Worm (Caenorhabditis elegans) whole organism, young adult: ENCODE results near the gene F55B12.10.
A peak's percentile ranks its signal among the peaks of the same experiment; 100 is the strongest.

Source experiments
- B0019.2 ChIP-seq: fragments of 200-800 bp; sonication (Bioruptor generic); conservative IDR thresholded peaks from 2 replicates; pipeline ENCODE4 v1.3.6; 2022; ENCODE audit warnings: missing genetic modification reagents, missing genetic modification characterization, missing compliant biosample characterization
- B0261.1 ChIP-seq: sonication (generic microtip); optimal IDR thresholded peaks from 2 replicates; lab custom pipeline; 2016; ENCODE audit warnings: mild to moderate bottlenecking, missing genetic modification characterization, moderate library complexity, missing compliant biosample characterization
- C17E4.6 ChIP-seq: fragments of 200-800 bp; sonication (Bioruptor generic); IDR thresholded peaks from 2 replicates; pipeline ENCODE4 v1.3.6; 2022; ENCODE audit warnings: missing genetic modification reagents, missing genetic modification characterization, missing compliant biosample characterization
- F22D6.2 ChIP-seq: sonication (generic microtip); optimal IDR thresholded peaks from 2 replicates; lab custom pipeline; 2016; ENCODE audit warnings: mild to moderate bottlenecking, missing genetic modification characterization, missing compliant biosample characterization
- F57C9.4 ChIP-seq: sonication (generic microtip); optimal IDR thresholded peaks from 2 replicates; lab custom pipeline; 2017; ENCODE audit warnings: mild to moderate bottlenecking, missing genetic modification characterization, missing compliant biosample characterization
- K11D2.4 ChIP-seq: fragments of 200-800 bp; sonication (Bioruptor generic); IDR thresholded peaks from 2 replicates; pipeline ENCODE4 v1.3.6; 2022; ENCODE audit warnings: missing genetic modification reagents, missing genetic modification characterization, missing compliant biosample characterization
- athp-1 ChIP-seq: sonication (generic microtip); optimal IDR thresholded peaks from 2 replicates; lab custom pipeline; 2017; ENCODE audit warnings: mild to moderate bottlenecking, missing genetic modification characterization, missing compliant biosample characterization
- ceh-100 ChIP-seq: fragments of 200-800 bp; sonication (Bioruptor generic); IDR thresholded peaks from 2 replicates; pipeline ENCODE4 v1.3.6; 2022; ENCODE audit warnings: missing genetic modification reagents, missing genetic modification characterization, missing compliant biosample characterization
- ceh-58 ChIP-seq: fragments of 200-800 bp; sonication (Bioruptor generic); IDR thresholded peaks from 2 replicates; pipeline ENCODE4 v1.3.6; 2022; ENCODE audit warnings: missing genetic modification characterization, missing compliant biosample characterization
- ceh-79 ChIP-seq: sonication (generic microtip); optimal IDR thresholded peaks from 2 replicates; lab custom pipeline; 2017; ENCODE audit warnings: mild to moderate bottlenecking, missing genetic modification characterization, missing compliant biosample characterization
- ceh-91 ChIP-seq: fragments of 200-800 bp; sonication (Bioruptor generic); IDR thresholded peaks from 2 replicates; pipeline ENCODE4 v1.3.6; 2022; ENCODE audit warnings: missing genetic modification reagents, missing genetic modification characterization, missing compliant biosample characterization
- die-1 ChIP-seq: sonication (generic microtip); optimal IDR thresholded peaks from 2 replicates; lab custom pipeline; 2016; ENCODE audit warnings: missing genotype, mild to moderate bottlenecking, missing genetic modification characterization, missing compliant biosample characterization
- dox-1 ChIP-seq: fragments of 200-800 bp; sonication (Bioruptor generic); IDR thresholded peaks from 2 replicates; pipeline ENCODE4 v1.3.6; 2022; ENCODE audit warnings: missing genetic modification reagents, missing genetic modification characterization, missing compliant biosample characterization
- dpff-1 ChIP-seq: sonication (generic microtip); optimal IDR thresholded peaks from 2 replicates; lab custom pipeline; 2017; ENCODE audit warnings: mild to moderate bottlenecking, missing genetic modification characterization, missing compliant biosample characterization
- dpl-1 ChIP-seq: fragments of 150-350 bp; optimal IDR thresholded peaks from 2 replicates; lab custom pipeline; 2014; ENCODE audit warnings: missing biosample characterization, missing genetic modification reagents, missing genetic modification characterization
- egl-44 ChIP-seq: fragments of 200-800 bp; sonication (Bioruptor generic); IDR thresholded peaks from 2 replicates; pipeline ENCODE4 v1.3.6; 2022; ENCODE audit warnings: missing genetic modification reagents, missing genetic modification characterization, missing compliant biosample characterization
- egrh-3 ChIP-seq: fragments of 200-800 bp; sonication (Bioruptor generic); IDR thresholded peaks from 2 replicates; pipeline ENCODE4 v1.3.6; 2022; ENCODE audit warnings: missing genetic modification reagents, missing genetic modification characterization, missing compliant biosample characterization
- hlh-26 ChIP-seq: fragments of 200-800 bp; sonication (Bioruptor generic); conservative IDR thresholded peaks from 2 replicates; pipeline ENCODE4 v1.3.6; 2022; ENCODE audit warnings: missing genetic modification reagents, missing genetic modification characterization, missing compliant biosample characterization
- hmg-1.2 ChIP-seq: fragments of 200-800 bp; sonication (Bioruptor generic); IDR thresholded peaks from 2 replicates; pipeline ENCODE4 v1.3.6; 2022; ENCODE audit warnings: missing genetic modification reagents, missing genetic modification characterization, missing compliant biosample characterization
- let-526 ChIP-seq: fragments of 200-800 bp; sonication (Bioruptor generic); IDR thresholded peaks from 2 replicates; pipeline ENCODE4 v1.3.6; 2022; ENCODE audit warnings: missing genetic modification reagents, missing genetic modification characterization, missing compliant biosample characterization
- lin-35 ChIP-seq, 3 experiments: fragments of 150-350 bp in 2 of 3; sonication (generic microtip) in 1 of 3; optimal IDR thresholded peaks; 2 replicates each; lab custom pipeline; 2014 to 2018; ENCODE audit warnings: missing biosample characterization in 3 of 3, missing genetic modification characterization in 3 of 3, missing genetic modification reagents in 3 of 3
- madf-10 ChIP-seq: sonication (generic microtip); optimal IDR thresholded peaks from 2 replicates; lab custom pipeline; 2016; ENCODE audit warnings: mild to moderate bottlenecking, missing genetic modification characterization, missing compliant biosample characterization
- madf-6 ChIP-seq: fragments of 200-800 bp; sonication (Bioruptor generic); IDR thresholded peaks from 2 replicates; pipeline ENCODE4 v1.3.6; 2022; ENCODE audit warnings: missing genetic modification reagents, missing genetic modification characterization, missing compliant biosample characterization
- mcd-1 ChIP-seq: fragments of 200-800 bp; sonication (Bioruptor generic); IDR thresholded peaks from 2 replicates; pipeline ENCODE4 v1.3.6; 2022; ENCODE audit warnings: missing genetic modification reagents, missing genetic modification characterization, missing compliant biosample characterization
- mes-4 ChIP-seq: sonication (generic microtip); optimal IDR thresholded peaks from 2 replicates; lab custom pipeline; 2016; ENCODE audit warnings: missing genotype, missing genetic modification characterization, missing compliant biosample characterization
- nfya-1 ChIP-seq: sonication (generic microtip); optimal IDR thresholded peaks from 2 replicates; lab custom pipeline; 2017; ENCODE audit warnings: antibody characterized with exemption, missing compliant biosample characterization, missing genetic modification characterization, borderline replicate concordance; ENCODE audit not compliant: insufficient read depth
- nhr-80 ChIP-seq: sonication (generic microtip); optimal IDR thresholded peaks from 2 replicates; lab custom pipeline; 2016; ENCODE audit warnings: missing genetic modification characterization, missing compliant biosample characterization
- nhr-90 ChIP-seq: sonication (generic microtip); optimal IDR thresholded peaks from 2 replicates; lab custom pipeline; 2016; ENCODE audit warnings: missing genotype, mild to moderate bottlenecking, missing genetic modification characterization, missing compliant biosample characterization
- rec-8 ChIP-seq, 2 experiments: sonication (generic microtip); optimal IDR thresholded peaks; 2 replicates each; lab custom pipeline; 2016; ENCODE audit warnings: mild to moderate bottlenecking in 2 of 2, missing genetic modification characterization in 2 of 2, missing genetic modification reagents in 2 of 2, missing genotype in 2 of 2, missing biosample characterization in 1 of 2, missing compliant biosample characterization in 1 of 2, moderate library complexity in 1 of 2
- repo-1 ChIP-seq: sonication (generic microtip); optimal IDR thresholded peaks from 2 replicates; lab custom pipeline; 2017; ENCODE audit warnings: mild to moderate bottlenecking, missing genetic modification characterization, missing compliant biosample characterization
- snpc-1.3 ChIP-seq: sonication (generic microtip); optimal IDR thresholded peaks from 2 replicates; lab custom pipeline; 2017; ENCODE audit warnings: missing genetic modification characterization, mild to moderate bottlenecking, missing compliant biosample characterization, antibody characterized with exemption, moderate library complexity, missing genotype, missing genetic modification reagents; ENCODE audit not compliant: insufficient read depth
- sptf-2 ChIP-seq: fragments of 200-800 bp; sonication (Bioruptor generic); optimal IDR thresholded peaks from 2 replicates; lab custom pipeline; 2018; ENCODE audit warnings: mild to moderate bottlenecking, missing genetic modification characterization, missing compliant biosample characterization
- tbp1 ChIP-seq: fragments of 200-800 bp; sonication (Bioruptor generic); optimal IDR thresholded peaks from 2 replicates; lab custom pipeline; 2018; ENCODE audit warnings: mild to moderate bottlenecking, missing genetic modification characterization, missing compliant biosample characterization
- xnd-1 ChIP-seq: sonication (generic microtip); optimal IDR thresholded peaks from 2 replicates; lab custom pipeline; 2016; ENCODE audit warnings: missing genotype, missing genetic modification reagents, missing genetic modification characterization, missing compliant biosample characterization
- ztf-6 ChIP-seq: fragments of 200-800 bp; sonication (Bioruptor generic); IDR thresholded peaks from 2 replicates; pipeline ENCODE4 v1.3.6; 2022; ENCODE audit warnings: missing genetic modification reagents, missing genetic modification characterization, missing compliant biosample characterization

Gene F55B12.10

ce11 chrV:13808462-13808867, 31.1 kb upstream of the F55B12.10 start (continued):
- TF ChIP-seq madf-10 (tag; lab: Kevin White, UChicago) (no peak), nhr-80 (tag; lab: Kevin White, UChicago) (peak; percentile 67), rec-8 (tag; optimal IDR thresholded peaks at IDR 0.05; lab: Kevin White, UChicago) (no peak), F22D6.2 (tag; lab: Kevin White, UChicago) (no peak), F57C9.4 (no peak)

- TF ChIP-seq hlh-26 (GFP tag; lab: Robert Waterston, UW): no peak
- no peak for TF ChIP-seq ceh-58 (GFP tag; lab: Robert Waterston, UW)
- TF ChIP-seq hmg-1.2: no peak
- TF ChIP-seq lin-35 (GFP tag; optimal IDR thresholded peaks at IDR 0.05; lab: Kevin White, UChicago): no peak
- no peak for TF ChIP-seq C17E4.6 (GFP tag; lab: Robert Waterston, UW)
- TF ChIP-seq repo-1 (tag; lab: Kevin White, UChicago): no peak
- no peak for TF ChIP-seq K11D2.4 (GFP tag; lab: Robert Waterston, UW)
- no peak for TF ChIP-seq ceh-100 (GFP tag; lab: Robert Waterston, UW)
- no peak for TF ChIP-seq ztf-6 (GFP tag; lab: Robert Waterston, UW)
- no peak for TF ChIP-seq dpff-1 (tag; lab: Kevin White, UChicago)
- no peak for TF ChIP-seq mcd-1 (GFP tag; lab: Robert Waterston, UW)
- no peak for TF ChIP-seq dox-1
- TF ChIP-seq B0261.1 (tag; lab: Kevin White, UChicago): no peak
- no peak for TF ChIP-seq B0019.2 (GFP tag; lab: Robert Waterston, UW)
- TF ChIP-seq egl-44 (GFP tag; lab: Robert Waterston, UW): no peak
- no peak for TF ChIP-seq egrh-3 (GFP tag; lab: Robert Waterston, UW)
- TF ChIP-seq xnd-1 (tag; lab: Kevin White, UChicago): no peak
- TF ChIP-seq F22D6.2 (tag; lab: Kevin White, UChicago): no peak
- no peak for TF ChIP-seq mes-4
- no peak for TF ChIP-seq nfya-1 (tag; lab: Kevin White, UChicago)
Observed at ce11 chrV:13812330-13812729, 27.2 kb upstream of the F55B12.10 start.

- no peak for TF ChIP-seq snpc-1.3 (tag; lab: Kevin White, UChicago)
- no peak for TF ChIP-seq tbp1 (GFP tag; lab: Kevin White, UChicago)
- TF ChIP-seq madf-6 (GFP tag; lab: Robert Waterston, UW): no peak
- TF ChIP-seq xnd-1 (tag; lab: Kevin White, UChicago): no peak
- TF ChIP-seq ceh-79 (tag; lab: Kevin White, UChicago): no peak
- TF ChIP-seq repo-1 (tag; lab: Kevin White, UChicago): no peak
- no peak for TF ChIP-seq let-526 (GFP tag; lab: Robert Waterston, UW)
- no peak for TF ChIP-seq ztf-6 (GFP tag; lab: Robert Waterston, UW)
- no peak for TF ChIP-seq ceh-91
- TF ChIP-seq dpl-1 (GFP tag; lab: Kevin White, UChicago): no peak
- TF ChIP-seq nhr-90 (tag; lab: Kevin White, UChicago): no peak
- no peak for TF ChIP-seq sptf-2 (GFP tag; lab: Kevin White, UChicago)
- no peak for TF ChIP-seq die-1 (tag; lab: Kevin White, UChicago)
- no peak for TF ChIP-seq athp-1 (tag; lab: Kevin White, UChicago)
Observed at ce11 chrV:13812931-13813330, 26.6 kb upstream of the F55B12.10 start, which contains the start of gene ceh-24. Gene ceh-24, plus strand, starts transcription at chrV:13813231.
